Worm (Caenorhabditis elegans) whole organism, L3 larva: Measurements from ENCODE around the gene twk-21.

Experiments
- lin-15B ChIP-seq: fragments of 150-350 bp; optimal IDR thresholded peaks from 2 replicates; lab custom pipeline; 2014; ENCODE audit warnings: missing biosample characterization, missing genetic modification characterization
- mdl-1 ChIP-seq: fragments of 150-350 bp; optimal IDR thresholded peaks from 2 replicates; lab custom pipeline; 2014; ENCODE audit warnings: missing biosample characterization, missing genetic modification characterization

- TF ChIP-seq mdl-1 (tag; lab: Kevin White, UChicago) (no peak), lin-15B (tag; lab: Kevin White, UChicago) (no peak)
Measured at ce11 chrX:16321327-16321726, 21.6 kb downstream of the twk-21 start.
